Fruit fly (Drosophila melanogaster): Measurements from ENCODE around the gene Ttc1.

The Ttc1 gene

DNA sequence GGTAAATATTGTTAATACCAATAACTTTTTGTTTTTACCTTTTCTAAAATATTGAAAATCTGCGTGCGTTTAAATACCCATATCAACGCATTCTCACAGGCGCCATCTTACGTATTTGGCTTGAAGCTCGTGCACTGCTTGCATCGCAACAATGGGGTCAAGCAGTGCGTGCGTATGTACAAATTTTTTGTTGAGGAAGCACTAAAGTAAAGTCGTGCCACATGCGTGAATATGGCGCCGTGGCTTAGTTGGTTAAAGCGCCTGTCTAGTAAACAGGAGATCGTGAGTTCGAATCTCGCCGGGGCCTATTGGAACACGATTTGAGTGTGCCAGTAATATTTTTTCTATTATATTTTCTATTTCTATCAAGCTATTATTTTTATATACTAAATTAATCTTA is 11.1 kb downstream of the Ttc1 start (continued):
- peak; percentile 49 for TF ChIP-seq CoRest (tag; optimal IDR thresholded peaks at IDR 0.05)
- no peak for TF ChIP-seq CG4730 (GFP tag; IDR thresholded peaks at IDR 0.05)
- peak; percentile 2 for TF ChIP-seq CG8924 (tag; optimal IDR thresholded peaks at IDR 0.05)
- TF ChIP-seq zf30C (GFP tag; optimal IDR thresholded peaks at IDR 0.05), result no peak
- no peak for TF ChIP-seq CG11504 (tag; optimal IDR thresholded peaks at IDR 0.05)
- peak; percentile 78; the same call in 2 of the 3 replicates for TF ChIP-seq ci (GFP tag; IDR thresholded peaks at IDR 0.05)
- TF ChIP-seq CG15514 (GFP tag; optimal IDR thresholded peaks at IDR 0.05), result peak; percentile 23
- peak; percentile 32; the same call in 1 of the 3 replicates for TF ChIP-seq CG34422 (GFP tag; IDR thresholded peaks at IDR 0.05)
- peak in 1 of 2 experiments; percentile 68 for TF ChIP-seq chif (GFP tag; optimal IDR thresholded peaks at IDR 0.05)
- TF ChIP-seq CG14710 (tag; optimal IDR thresholded peaks at IDR 0.05), result peak; percentile 24
- peak; percentile 20 for TF ChIP-seq CG2120 (GFP tag; optimal IDR thresholded peaks at IDR 0.05)
- TF ChIP-seq wor (GFP tag; IDR thresholded peaks at IDR 0.05), result no peak
- TF ChIP-seq ab (GFP tag; optimal IDR thresholded peaks at IDR 0.05), result no peak
- peak; percentile 55 for TF ChIP-seq MTF-1 (GFP tag; optimal IDR thresholded peaks at IDR 0.05; ENCODE audit: borderline replicate concordance)
- TF ChIP-seq hth (optimal IDR thresholded peaks at IDR 0.05), result no peak
- TF ChIP-seq NC2β (GFP tag; optimal IDR thresholded peaks at IDR 0.05), result peak; percentile 13
- TF ChIP-seq CG11247 (GFP tag; IDR thresholded peaks at IDR 0.05), result peak; percentile 55; the same call in 1 of the 2 replicates
- TF ChIP-seq prd (optimal IDR thresholded peaks at IDR 0.05), result no peak
- peak; percentile 51 for TF ChIP-seq prd (GFP tag; IDR thresholded peaks at IDR 0.05)
- TF ChIP-seq Doc3 (GFP tag; IDR thresholded peaks at IDR 0.05; ENCODE audit: partially characterized antibody), result no peak
- no peak for TF ChIP-seq CG2678 (tag; optimal IDR thresholded peaks at IDR 0.05)
- no peak for TF ChIP-seq pros (GFP tag; optimal IDR thresholded peaks at IDR 0.05)
- TF ChIP-seq CG17912 (GFP tag; optimal IDR thresholded peaks at IDR 0.05), result peak; percentile 79
- TF ChIP-seq Drgx (GFP tag; IDR thresholded peaks at IDR 0.05), result no peak
- TF ChIP-seq BtbVII (GFP tag; optimal IDR thresholded peaks at IDR 0.05), result no peak
- TF ChIP-seq Stat92E (GFP tag; optimal IDR thresholded peaks at IDR 0.05), result peak in 1 of 3 experiments; percentile 89
- TF ChIP-seq CG12769 (tag; optimal IDR thresholded peaks at IDR 0.05), result no peak
- TF ChIP-seq CG17829 (tag; optimal IDR thresholded peaks at IDR 0.05), result peak; percentile 72
- peak; percentile 48; the same call in 1 of the 2 replicates for TF ChIP-seq sob (GFP tag; IDR thresholded peaks at IDR 0.05)
- TF ChIP-seq sens-2 (GFP tag; IDR thresholded peaks at IDR 0.05), result no peak
- TF ChIP-seq CG7271 (tag; optimal IDR thresholded peaks at IDR 0.05), result no peak
- no peak for TF ChIP-seq CG7786 (GFP tag; optimal IDR thresholded peaks at IDR 0.05)
- TF ChIP-seq mam (GFP tag; optimal IDR thresholded peaks at IDR 0.05), result peak; percentile 56
- no peak for TF ChIP-seq C15 (GFP tag; IDR thresholded peaks at IDR 0.05)
- TF ChIP-seq twi (tag; optimal IDR thresholded peaks at IDR 0.05), result no peak
- TF ChIP-seq cas (GFP tag; IDR thresholded peaks at IDR 0.05), result no peak
- peak; percentile 61 for TF ChIP-seq Hr3 (GFP tag; optimal IDR thresholded peaks at IDR 0.05)
- no peak for TF ChIP-seq btn (GFP tag; optimal IDR thresholded peaks at IDR 0.05)
- no peak for TF ChIP-seq CG6854 (GFP tag; optimal IDR thresholded peaks at IDR 0.05)
- no peak for TF ChIP-seq CG6254 (GFP tag; optimal IDR thresholded peaks at IDR 0.05)
- no peak for TF ChIP-seq pita (GFP tag; optimal IDR thresholded peaks at IDR 0.05)
- no peak for TF ChIP-seq Atf3 (GFP tag; optimal IDR thresholded peaks at IDR 0.05)
- TF ChIP-seq tup (GFP tag; optimal IDR thresholded peaks at IDR 0.05), result no peak
- TF ChIP-seq YL-1 (GFP tag; optimal IDR thresholded peaks at IDR 0.05), result no peak
- peak; percentile 21; the same call in 1 of the 3 replicates for TF ChIP-seq zen2 (GFP tag; IDR thresholded peaks at IDR 0.05; ENCODE audit: partially characterized antibody)
- peak; percentile 29 for TF ChIP-seq tx (GFP tag; optimal IDR thresholded peaks at IDR 0.05)
- TF ChIP-seq CG2712 (tag; optimal IDR thresholded peaks at IDR 0.05), result peak; percentile 61
- no peak for TF ChIP-seq CG11560 (tag; IDR thresholded peaks at IDR 0.05)
- TF ChIP-seq CG43689 (GFP tag; IDR thresholded peaks at IDR 0.05), result no peak
- TF ChIP-seq CG3281 (GFP tag; optimal IDR thresholded peaks at IDR 0.05), result no peak
- TF ChIP-seq nerfin-1 (tag; optimal IDR thresholded peaks at IDR 0.05), result peak; percentile 28

All from whole organism, embryonic.